Worm (Caenorhabditis elegans) whole organism, young adult: ENCODE measurements around the gene F22E12.1.

ENCODE experiments used
- C17E4.6 ChIP-seq: fragments of 200-800 bp; sonication (Bioruptor generic); IDR thresholded peaks from 2 replicates; pipeline ENCODE4 v1.3.6; 2022; ENCODE audit warnings: missing genetic modification reagents, missing genetic modification characterization, missing compliant biosample characterization
- K12H6.12 ChIP-seq: fragments of 200-800 bp; sonication (Bioruptor generic); optimal IDR thresholded peaks from 2 replicates; lab custom pipeline; 2018; ENCODE audit warnings: mild to moderate bottlenecking, missing genetic modification characterization, missing compliant biosample characterization
- Y53F4B.3 ChIP-seq: fragments of 200-800 bp; sonication (Bioruptor generic); IDR thresholded peaks from 2 replicates; pipeline ENCODE4 v1.3.6; 2022; ENCODE audit warnings: missing genetic modification reagents, missing genetic modification characterization, missing compliant biosample characterization
- Y67H2A.10 ChIP-seq: fragments of 200-800 bp; sonication (Bioruptor generic); conservative IDR thresholded peaks from 2 replicates; pipeline ENCODE4 v1.3.6; 2022; ENCODE audit warnings: missing genetic modification reagents, missing genetic modification characterization, missing compliant biosample characterization
- ZK185.1 ChIP-seq: sonication (generic microtip); optimal IDR thresholded peaks from 2 replicates; lab custom pipeline; 2016; ENCODE audit warnings: mild to moderate bottlenecking, missing genetic modification characterization, missing compliant biosample characterization; ENCODE audit not compliant: poor library complexity, severe bottlenecking
- bed-2 ChIP-seq: fragments of 200-800 bp; sonication (Bioruptor generic); IDR thresholded peaks from 2 replicates; pipeline ENCODE4 v1.3.6; 2022; ENCODE audit warnings: missing genetic modification reagents, missing genetic modification characterization, missing compliant biosample characterization
- ceh-27 ChIP-seq: fragments of 200-800 bp; sonication (Bioruptor generic); optimal IDR thresholded peaks from 2 replicates; lab custom pipeline; 2018; ENCODE audit warnings: mild to moderate bottlenecking, missing genetic modification characterization, moderate library complexity, missing compliant biosample characterization
- dpl-1 ChIP-seq: fragments of 150-350 bp; optimal IDR thresholded peaks from 2 replicates; lab custom pipeline; 2014; ENCODE audit warnings: missing biosample characterization, missing genetic modification reagents, missing genetic modification characterization
- snpc-4 ChIP-seq, 5 experiments: fragments of 150-350 bp in 1 of 5; sonication (generic microtip) in 4 of 5; optimal IDR thresholded peaks; 2 replicates each; lab custom pipeline; 2014 to 2018; ENCODE audit warnings: missing genetic modification characterization in 5 of 5, missing biosample characterization in 3 of 5, antibody characterized with exemption in 2 of 5, mild to moderate bottlenecking in 2 of 5, missing compliant biosample characterization in 2 of 5, missing genotype in 2 of 5, moderate library complexity in 2 of 5, missing genetic modification reagents in 1 of 5
- somi-1 ChIP-seq: fragments of 200-800 bp; sonication (Bioruptor generic); optimal IDR thresholded peaks from 2 replicates; lab custom pipeline; 2018; ENCODE audit warnings: mild to moderate bottlenecking, missing genetic modification characterization, missing compliant biosample characterization
- unc-130 ChIP-seq: sonication (generic microtip); optimal IDR thresholded peaks from 2 replicates; lab custom pipeline; 2016; ENCODE audit warnings: missing genetic modification reagents, missing genetic modification characterization, missing compliant biosample characterization

ce11 chrV:10489998-10490397, 32.9 kb upstream of the F22E12.1 start, which contains the start of gene ncx-5:
- no peak for TF ChIP-seq unc-130 (GFP tag; lab: Kevin White, UChicago)
- TF ChIP-seq dpl-1: no peak
- no peak for TF ChIP-seq K12H6.12 (tag; lab: Kevin White, UChicago)
- TF ChIP-seq ceh-27 (GFP tag; lab: Kevin White, UChicago): no peak
- no peak for TF ChIP-seq somi-1 (GFP tag; lab: Kevin White, UChicago)
- TF ChIP-seq C17E4.6 (GFP tag; lab: Robert Waterston, UW): no peak
- TF ChIP-seq ZK185.1 (tag; lab: Kevin White, UChicago): no peak
- TF ChIP-seq bed-2: no peak
- no peak for TF ChIP-seq snpc-4 (GFP tag; optimal IDR thresholded peaks at IDR 0.05; lab: Kevin White, UChicago)
- no peak for TF ChIP-seq snpc-4 (tag; optimal IDR thresholded peaks at IDR 0.05; lab: Kevin White, UChicago)
- no peak for TF ChIP-seq Y53F4B.3 (GFP tag; lab: Robert Waterston, UW)
- TF ChIP-seq Y67H2A.10 (GFP tag; lab: Robert Waterston, UW): no peak
